Worm (Caenorhabditis elegans) whole organism, late embryonic: ENCODE results near the gene W01C8.1.

ENCODE experiments used
- C08G9.2 ChIP-seq: sonication (generic microtip); optimal IDR thresholded peaks from 2 replicates; lab custom pipeline; 2016; ENCODE audit warnings: mild to moderate bottlenecking, missing genetic modification characterization, moderate library complexity, missing compliant biosample characterization
- C38D4.7 ChIP-seq: fragments of 200-800 bp; sonication (Bioruptor generic); optimal IDR thresholded peaks from 2 replicates; lab custom pipeline; 2018; ENCODE audit warnings: mild to moderate bottlenecking, missing genetic modification characterization, moderate library complexity, missing compliant biosample characterization
- K09A11.1 ChIP-seq: sonication (generic microtip); optimal IDR thresholded peaks from 2 replicates; lab custom pipeline; 2017; ENCODE audit warnings: antibody characterized with exemption, mild to moderate bottlenecking, missing genetic modification characterization, missing compliant biosample characterization; ENCODE audit not compliant: insufficient read depth
- T23F11.4 ChIP-seq: fragments of 200-800 bp; sonication (Bioruptor generic); optimal IDR thresholded peaks from 2 replicates; lab custom pipeline; 2018; ENCODE audit warnings: mild to moderate bottlenecking, missing genetic modification characterization, missing compliant biosample characterization
- Y22D7AL.16 ChIP-seq: sonication (generic microtip); optimal IDR thresholded peaks from 2 replicates; lab custom pipeline; 2016; ENCODE audit warnings: missing genetic modification characterization, missing compliant biosample characterization
- ama-1 ChIP-seq: fragments of 150-350 bp; optimal IDR thresholded peaks from 2 replicates; lab custom pipeline; 2014
- ceh-14 ChIP-seq: sonication (generic microtip); optimal IDR thresholded peaks from 2 replicates; lab custom pipeline; 2016; ENCODE audit warnings: missing genotype, missing genetic modification characterization, missing compliant biosample characterization
- ceh-18 ChIP-seq: sonication (generic microtip); optimal IDR thresholded peaks from 2 replicates; lab custom pipeline; 2016; ENCODE audit warnings: missing genetic modification characterization, missing compliant biosample characterization
- ceh-19 ChIP-seq: fragments of 200-800 bp; sonication (Bioruptor generic); optimal IDR thresholded peaks from 2 replicates; lab custom pipeline; 2018; ENCODE audit warnings: mild to moderate bottlenecking, missing genetic modification characterization, missing compliant biosample characterization
- ceh-2 ChIP-seq: sonication (generic microtip); optimal IDR thresholded peaks from 2 replicates; lab custom pipeline; 2016; ENCODE audit warnings: missing genotype, missing genetic modification characterization, missing compliant biosample characterization
- ceh-22 ChIP-seq: sonication (generic microtip); optimal IDR thresholded peaks from 2 replicates; lab custom pipeline; 2017; ENCODE audit warnings: missing biosample characterization, missing genetic modification characterization
- ceh-31 ChIP-seq: sonication (generic microtip); optimal IDR thresholded peaks from 2 replicates; lab custom pipeline; 2016; ENCODE audit warnings: missing genetic modification characterization, missing compliant biosample characterization
- ceh-34 ChIP-seq: sonication (generic microtip); optimal IDR thresholded peaks from 2 replicates; lab custom pipeline; 2016; ENCODE audit warnings: mild to moderate bottlenecking, missing genetic modification characterization, missing compliant biosample characterization
- ceh-45 ChIP-seq: fragments of 200-800 bp; sonication (Bioruptor generic); IDR thresholded peaks from 2 replicates; pipeline ENCODE4 v1.3.6; 2022; ENCODE audit warnings: missing genetic modification reagents, missing genetic modification characterization, missing compliant biosample characterization
- ceh-9 ChIP-seq: sonication (generic microtip); optimal IDR thresholded peaks from 2 replicates; lab custom pipeline; 2016; ENCODE audit warnings: mild to moderate bottlenecking, missing genetic modification characterization, inconsistent platforms, missing compliant biosample characterization
- che-1 ChIP-seq: sonication (generic microtip); optimal IDR thresholded peaks from 2 replicates; lab custom pipeline; 2016; ENCODE audit warnings: mild to moderate bottlenecking, missing genetic modification characterization, missing compliant biosample characterization
- dve-1 ChIP-seq: sonication (generic microtip); optimal IDR thresholded peaks from 2 replicates; lab custom pipeline; 2017; ENCODE audit warnings: antibody characterized with exemption, mild to moderate bottlenecking, missing genetic modification characterization, missing compliant biosample characterization
- ets-4 ChIP-seq: sonication (generic microtip); optimal IDR thresholded peaks from 2 replicates; lab custom pipeline; 2016; ENCODE audit warnings: missing genetic modification characterization, missing compliant biosample characterization
- eyg-1 ChIP-seq: sonication (generic microtip); optimal IDR thresholded peaks from 2 replicates; lab custom pipeline; 2016; ENCODE audit warnings: missing genotype, missing genetic modification characterization, missing compliant biosample characterization
- fax-1 ChIP-seq: sonication (generic microtip); optimal IDR thresholded peaks from 2 replicates; lab custom pipeline; 2016; ENCODE audit warnings: missing genotype, missing genetic modification characterization, missing compliant biosample characterization
- fkh-6 ChIP-seq: sonication (generic microtip); optimal IDR thresholded peaks from 2 replicates; lab custom pipeline; 2016; ENCODE audit warnings: missing genetic modification characterization, missing compliant biosample characterization
- hlh-13 ChIP-seq: fragments of 200-800 bp; sonication (Bioruptor generic); optimal IDR thresholded peaks from 2 replicates; lab custom pipeline; 2018; ENCODE audit warnings: mild to moderate bottlenecking, missing genetic modification characterization, missing compliant biosample characterization
- hlh-15 ChIP-seq: sonication (generic microtip); optimal IDR thresholded peaks from 2 replicates; lab custom pipeline; 2016; ENCODE audit warnings: missing genetic modification characterization, missing compliant biosample characterization
- hlh-30 ChIP-seq: sonication (generic microtip); optimal IDR thresholded peaks from 2 replicates; lab custom pipeline; 2017; ENCODE audit warnings: antibody characterized with exemption, missing genetic modification characterization, missing compliant biosample characterization; ENCODE audit not compliant: insufficient read depth
- hlh-6 ChIP-seq: sonication (generic microtip); optimal IDR thresholded peaks from 2 replicates; lab custom pipeline; 2016; ENCODE audit warnings: missing genotype, missing genetic modification characterization, missing compliant biosample characterization
- hlh-8 ChIP-seq: sonication (generic microtip); optimal IDR thresholded peaks from 2 replicates; lab custom pipeline; 2016; ENCODE audit warnings: missing genotype, missing genetic modification characterization, missing compliant biosample characterization
- lim-6 ChIP-seq: sonication (generic microtip); optimal IDR thresholded peaks from 2 replicates; lab custom pipeline; 2016; ENCODE audit warnings: missing genetic modification characterization, missing compliant biosample characterization
- lin-11 ChIP-seq: fragments of 200-800 bp; sonication (Bioruptor generic); optimal IDR thresholded peaks from 2 replicates; lab custom pipeline; 2018; ENCODE audit warnings: mild to moderate bottlenecking, missing genetic modification characterization, missing compliant biosample characterization
- madf-2 ChIP-seq: sonication (generic microtip); optimal IDR thresholded peaks from 2 replicates; lab custom pipeline; 2017; ENCODE audit warnings: missing genetic modification characterization, missing compliant biosample characterization
- mec-3 ChIP-seq: sonication (generic microtip); optimal IDR thresholded peaks from 2 replicates; lab custom pipeline; 2016; ENCODE audit warnings: borderline replicate concordance, missing genetic modification characterization, missing compliant biosample characterization
- nfya-1 ChIP-seq: sonication (generic microtip); optimal IDR thresholded peaks from 2 replicates; lab custom pipeline; 2017; ENCODE audit warnings: missing genetic modification characterization, mild to moderate bottlenecking, missing compliant biosample characterization, antibody characterized with exemption, moderate library complexity
- nhr-232 ChIP-seq: sonication (generic microtip); optimal IDR thresholded peaks from 2 replicates; lab custom pipeline; 2016; ENCODE audit warnings: missing genetic modification characterization, missing compliant biosample characterization
- odd-2 ChIP-seq: sonication (generic microtip); optimal IDR thresholded peaks from 2 replicates; lab custom pipeline; 2017; ENCODE audit warnings: antibody characterized with exemption, mild to moderate bottlenecking, missing genetic modification characterization, missing compliant biosample characterization
- pag-3 ChIP-seq: sonication (generic microtip); optimal IDR thresholded peaks from 2 replicates; lab custom pipeline; 2016; ENCODE audit warnings: missing compliant biosample characterization, missing genetic modification characterization, borderline replicate concordance
- pax-1 ChIP-seq: fragments of 150-350 bp; optimal IDR thresholded peaks from 2 replicates; lab custom pipeline; 2014; ENCODE audit warnings: missing biosample characterization, missing genetic modification characterization
- pha-2 ChIP-seq: sonication (generic microtip); optimal IDR thresholded peaks from 2 replicates; lab custom pipeline; 2017; ENCODE audit warnings: mild to moderate bottlenecking, missing genetic modification characterization, missing compliant biosample characterization
- pqm-1 ChIP-seq: sonication (generic microtip); optimal IDR thresholded peaks from 2 replicates; lab custom pipeline; 2016; ENCODE audit warnings: missing genetic modification characterization, missing compliant biosample characterization
- pros-1 ChIP-seq: fragments of 150-350 bp; optimal IDR thresholded peaks from 2 replicates; lab custom pipeline; 2014; ENCODE audit warnings: missing biosample characterization, missing genetic modification reagents, missing genetic modification characterization
- ref-2 ChIP-seq: sonication (generic microtip); optimal IDR thresholded peaks from 2 replicates; lab custom pipeline; 2016; ENCODE audit warnings: missing genetic modification characterization, missing compliant biosample characterization
- rnt-1 ChIP-seq: sonication (generic microtip); optimal IDR thresholded peaks from 2 replicates; lab custom pipeline; 2016; ENCODE audit warnings: missing genetic modification characterization, missing compliant biosample characterization
- sdc-2 ChIP-seq: sonication (generic microtip); optimal IDR thresholded peaks from 2 replicates; lab custom pipeline; 2016; ENCODE audit warnings: missing genotype, missing genetic modification characterization, missing compliant biosample characterization
- sox-2 ChIP-seq: fragments of 200-800 bp; sonication (Bioruptor generic); IDR thresholded peaks from 2 replicates; pipeline ENCODE4 v1.3.6; 2022; ENCODE audit warnings: missing genetic modification reagents, missing genetic modification characterization, missing compliant biosample characterization
- syd-9 ChIP-seq: sonication (generic microtip); optimal IDR thresholded peaks from 2 replicates; lab custom pipeline; 2016; ENCODE audit warnings: mild to moderate bottlenecking, missing genetic modification characterization, moderate library complexity, missing compliant biosample characterization
- unc-3 ChIP-seq, 2 experiments: fragments of 200-800 bp in 1 of 2; sonication (Bioruptor generic) in 1 of 2; sonication (generic microtip) in 1 of 2; conservative IDR thresholded peaks in 1 of 2; optimal IDR thresholded peaks in 1 of 2; 2 replicates each; pipeline versions ENCODE4 v1.3.6 to Lab custom; 2016 to 2022; ENCODE audit warnings: missing compliant biosample characterization in 2 of 2, missing genetic modification characterization in 2 of 2, missing genetic modification reagents in 1 of 2
- unc-42 ChIP-seq: sonication (generic microtip); optimal IDR thresholded peaks from 2 replicates; lab custom pipeline; 2016; ENCODE audit warnings: missing genotype, missing genetic modification characterization, missing compliant biosample characterization
- unc-55 ChIP-seq: sonication (generic microtip); optimal IDR thresholded peaks from 2 replicates; lab custom pipeline; 2017; ENCODE audit warnings: missing biosample characterization, missing genetic modification reagents, missing genetic modification characterization
- ztf-16 ChIP-seq: sonication (generic microtip); optimal IDR thresholded peaks from 2 replicates; lab custom pipeline; 2017; ENCODE audit warnings: missing genetic modification characterization, missing compliant biosample characterization

Gene W01C8.1

DNA sequence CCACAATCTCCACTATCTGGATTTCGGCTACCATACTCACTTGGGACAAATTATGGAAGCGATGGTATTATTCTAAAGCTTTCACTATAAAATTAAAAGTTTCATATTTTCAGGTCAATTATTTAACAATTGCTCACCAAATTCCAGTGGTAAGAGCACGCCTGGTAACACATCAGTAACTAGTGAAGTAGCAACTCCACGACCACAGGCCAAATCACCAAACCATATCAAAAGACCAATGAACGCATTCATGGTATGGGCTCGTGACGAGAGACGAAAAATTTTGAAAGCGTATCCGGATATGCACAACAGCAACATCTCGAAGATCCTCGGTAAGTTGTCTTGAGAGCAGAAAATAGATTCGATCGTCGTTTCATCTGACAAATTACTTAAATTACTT, 19.6 kb upstream of the W01C8.1 start:
- TF ChIP-seq unc-3 (GFP tag; conservative IDR thresholded peaks at IDR 0.05; lab: Robert Waterston, UW) (no peak), unc-3 (tag; optimal IDR thresholded peaks at IDR 0.05; lab: Kevin White, UChicago) (no peak), nhr-232 (tag; lab: Kevin White, UChicago) (no peak), pros-1 (tag; lab: Kevin White, UChicago) (no peak), sdc-2 (tag; lab: Kevin White, UChicago) (no peak), ceh-9 (no peak), syd-9 (tag; lab: Kevin White, UChicago) (no peak), T23F11.4 (no peak), che-1 (tag; lab: Kevin White, UChicago) (no peak), ama-1 (lab: Kevin White, UChicago) (no peak), unc-42 (no peak), hlh-6 (no peak), pqm-1 (tag; lab: Kevin White, UChicago) (no peak), madf-2 (no peak), lim-6 (tag; lab: Kevin White, UChicago) (no peak), ceh-2 (tag; lab: Kevin White, UChicago) (no peak)

DNA sequence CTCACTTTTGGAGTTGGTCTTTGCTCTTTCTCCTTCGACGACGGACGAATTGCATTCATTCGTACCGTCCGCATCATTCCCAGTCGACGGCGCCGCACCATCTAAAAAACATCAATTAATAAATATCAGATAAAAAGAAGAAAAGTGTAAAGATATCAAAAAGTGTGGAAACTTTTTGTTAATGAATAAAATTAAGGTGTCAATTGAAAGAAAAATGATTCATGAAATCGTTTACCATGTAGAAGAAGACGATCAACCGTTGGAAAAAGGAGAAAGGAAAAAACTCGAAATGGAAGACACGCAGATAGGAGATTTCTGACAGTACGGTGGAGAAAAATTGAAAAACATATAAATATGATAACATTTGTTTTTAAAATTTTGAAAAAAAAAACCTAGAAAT, 12.1 kb upstream of the W01C8.1 start, which contains the start of gene set-19:
TSS of gene set-19 (minus strand) at position 101 of the 400 bp plus-strand sequence.
- TF ChIP-seq unc-3 (GFP tag; conservative IDR thresholded peaks at IDR 0.05; lab: Robert Waterston, UW) (no peak), unc-3 (tag; optimal IDR thresholded peaks at IDR 0.05; lab: Kevin White, UChicago) (no peak), pag-3 (no peak), lin-11 (tag; lab: Kevin White, UChicago) (no peak), nfya-1 (no peak), ceh-22 (tag; lab: Kevin White, UChicago) (no peak), fkh-6 (tag; lab: Kevin White, UChicago) (no peak), ceh-45 (no peak), ztf-16 (tag; lab: Kevin White, UChicago) (no peak), pax-1 (tag; lab: Kevin White, UChicago) (no peak)

DNA sequence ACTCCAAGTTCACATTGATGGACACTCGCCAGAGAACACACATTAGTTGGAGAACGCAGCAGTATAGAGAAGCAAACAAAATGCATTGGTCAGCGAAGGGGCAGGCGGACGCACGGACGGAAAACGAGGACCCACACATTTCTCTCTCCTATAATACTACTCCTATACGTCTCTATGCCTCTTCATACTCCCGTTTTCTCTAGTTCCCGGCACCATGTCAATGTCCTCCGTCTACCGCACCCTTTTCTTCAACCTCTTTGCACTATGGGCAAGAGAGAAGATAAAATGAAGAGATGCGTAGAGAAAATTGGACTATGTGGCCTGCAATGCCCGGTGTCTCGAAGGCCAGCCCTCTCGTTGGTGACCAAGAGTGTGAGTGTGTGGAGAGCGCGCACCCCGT, 6.1 kb upstream of the W01C8.1 start, which contains the start of gene set-20:
TSS of gene set-20 (minus strand) at position 94 of the 400 bp plus-strand sequence.
- TF ChIP-seq pqm-1 (tag; lab: Kevin White, UChicago) (no peak), eyg-1 (tag; lab: Kevin White, UChicago) (peak; percentile 13), K09A11.1 (tag; lab: Kevin White, UChicago) (no peak), hlh-15 (tag; lab: Kevin White, UChicago) (no peak), C08G9.2 (peak; percentile 47), rnt-1 (peak; percentile 88), ets-4 (tag; lab: Kevin White, UChicago) (peak; percentile 10), ceh-45 (no peak), ceh-19 (GFP tag; lab: Kevin White, UChicago) (peak; percentile 67), sox-2 (GFP tag; lab: Robert Waterston, UW) (no peak; the same call in 1 of the 2 replicates), ztf-16 (tag; lab: Kevin White, UChicago) (no peak), pha-2 (tag; lab: Kevin White, UChicago) (peak; percentile 64), ceh-18 (tag; lab: Kevin White, UChicago) (peak; percentile 73), hlh-30 (tag; lab: Kevin White, UChicago) (no peak), dve-1 (peak; percentile 45), hlh-13 (peak; percentile 44), syd-9 (tag; lab: Kevin White, UChicago) (peak; percentile 75), ceh-31 (peak; percentile 92), unc-42 (peak; percentile 32), T23F11.4 (peak; percentile 34), unc-55 (GFP tag; lab: Kevin White, UChicago) (peak; percentile 78), ref-2 (tag; lab: Kevin White, UChicago) (peak; percentile 75), mec-3 (no peak), nfya-1 (peak; percentile 88), hlh-6 (peak; percentile 46), sdc-2 (tag; lab: Kevin White, UChicago) (peak; percentile 84), ceh-34 (tag; lab: Kevin White, UChicago) (peak; percentile 79), ceh-2 (tag; lab: Kevin White, UChicago) (peak; percentile 70), hlh-8 (tag; lab: Kevin White, UChicago) (peak; percentile 47), fax-1 (tag; lab: Kevin White, UChicago) (peak; percentile 25), ceh-22 (tag; lab: Kevin White, UChicago) (no peak), pros-1 (tag; lab: Kevin White, UChicago) (peak; percentile 63), odd-2 (no peak), fkh-6 (tag; lab: Kevin White, UChicago) (no peak), Y22D7AL.16 (tag; lab: Kevin White, UChicago) (peak; percentile 10), ceh-14 (tag; lab: Kevin White, UChicago) (peak; percentile 49), C38D4.7 (GFP tag; lab: Kevin White, UChicago) (no peak)
